Fruit fly (Drosophila melanogaster) whole organism: ENCODE results near the gene CG44158.

Source experiments
- EcR ChIP-seq, 2 experiments: fragments of >200 bp; optimal IDR thresholded peaks; 2 replicates each; lab custom pipeline; 2017; ENCODE audit warnings: missing biosample characterization in 2 of 2, missing genetic modification characterization in 2 of 2, missing genetic modification reagents in 2 of 2
- pan ChIP-seq: fragments of >200 bp; optimal IDR thresholded peaks from 2 replicates; lab custom pipeline; 2017

dm6 chr3R:18188702-18189125 is 19.9 kb upstream of the CG44158 start, which contains the start of the genes CG12321 and MED17:
- TF ChIP-seq pan (lab: Kevin White, UChicago) (no peak), EcR (GFP tag; optimal IDR thresholded peaks at IDR 0.05; lab: Kevin White, UChicago) (no peak)
